Fruit fly (Drosophila melanogaster): Measurements from ENCODE around the gene nes.

dm6 chr3L:19233798-19234781 lies 26.4 kb downstream of the nes start:
- TF ChIP-seq ara (GFP tag; IDR thresholded peaks at IDR 0.05) = no peak
- TF ChIP-seq bab2 (GFP tag; optimal IDR thresholded peaks at IDR 0.05) = no peak
- no peak for TF ChIP-seq CG3281 (GFP tag; optimal IDR thresholded peaks at IDR 0.05)
- TF ChIP-seq CrebB (tag; optimal IDR thresholded peaks at IDR 0.05) = no peak
- TF ChIP-seq Mrtf (GFP tag; IDR thresholded peaks at IDR 0.05) = no peak
- TF ChIP-seq Bteb2 (GFP tag; optimal IDR thresholded peaks at IDR 0.05) = no peak
- TF ChIP-seq CG10565 (GFP tag; optimal IDR thresholded peaks at IDR 0.05) = no peak
- TF ChIP-seq Ada2b (GFP tag; IDR thresholded peaks at IDR 0.05) = no peak

Data from whole organism, embryonic.